Fruit fly (Drosophila melanogaster): ENCODE data around the gene I-t.

- TF ChIP-seq CG6854 (GFP tag; optimal IDR thresholded peaks at IDR 0.05) = no peak
- TF ChIP-seq fd85E (GFP tag; optimal IDR thresholded peaks at IDR 0.05) = no peak
- no peak for TF ChIP-seq CG6163 (GFP tag; IDR thresholded peaks at IDR 0.05)
- no peak for TF ChIP-seq dsx (GFP tag; optimal IDR thresholded peaks at IDR 0.05; ENCODE audit: poor library complexity, severe bottlenecking)
- peak; percentile 39 for TF ChIP-seq cyc (GFP tag; optimal IDR thresholded peaks at IDR 0.05)
- no peak for TF ChIP-seq net (GFP tag; optimal IDR thresholded peaks at IDR 0.05)
- no peak for TF ChIP-seq spab (GFP tag; optimal IDR thresholded peaks at IDR 0.05)
Observed at dm6 chr3R:11673955-11674663, 29.7 kb upstream of the I-t start, which contains the start of gene CG14715.

Measured in whole organism, prepupa.